Worm (Caenorhabditis elegans) whole organism, L3 larva: ENCODE measurements around the gene pals-16.

ENCODE experiments used
- egl-5 ChIP-seq: fragments of 150-350 bp; optimal IDR thresholded peaks from 2 replicates; lab custom pipeline; 2017; ENCODE audit warnings: missing biosample characterization, missing genetic modification reagents, missing genetic modification characterization, inconsistent platforms
- mdl-1 ChIP-seq: fragments of 150-350 bp; optimal IDR thresholded peaks from 2 replicates; lab custom pipeline; 2014; ENCODE audit warnings: missing biosample characterization, missing genetic modification characterization
- nhr-77 ChIP-seq: fragments of 150-350 bp; optimal IDR thresholded peaks from 2 replicates; lab custom pipeline; 2014; ENCODE audit warnings: missing biosample characterization, missing genetic modification characterization
- pqm-1 ChIP-seq: fragments of 150-350 bp; optimal IDR thresholded peaks from 2 replicates; lab custom pipeline; 2017; ENCODE audit warnings: missing biosample characterization, missing genetic modification characterization, inconsistent platforms
- snpc-4 ChIP-seq: fragments of 150-350 bp; optimal IDR thresholded peaks from 2 replicates; lab custom pipeline; 2014; ENCODE audit warnings: missing biosample characterization, missing genetic modification characterization
- unc-39 ChIP-seq: sonication (generic microtip); optimal IDR thresholded peaks from 4 replicates; lab custom pipeline; 2017; ENCODE audit warnings: missing biosample characterization, missing genetic modification characterization
- unc-62 ChIP-seq: fragments of 150-350 bp; sonication (generic microtip); optimal IDR thresholded peaks from 4 replicates; lab custom pipeline; 2014; ENCODE audit warnings: missing biosample characterization, missing genetic modification reagents, missing genetic modification characterization

DNA sequence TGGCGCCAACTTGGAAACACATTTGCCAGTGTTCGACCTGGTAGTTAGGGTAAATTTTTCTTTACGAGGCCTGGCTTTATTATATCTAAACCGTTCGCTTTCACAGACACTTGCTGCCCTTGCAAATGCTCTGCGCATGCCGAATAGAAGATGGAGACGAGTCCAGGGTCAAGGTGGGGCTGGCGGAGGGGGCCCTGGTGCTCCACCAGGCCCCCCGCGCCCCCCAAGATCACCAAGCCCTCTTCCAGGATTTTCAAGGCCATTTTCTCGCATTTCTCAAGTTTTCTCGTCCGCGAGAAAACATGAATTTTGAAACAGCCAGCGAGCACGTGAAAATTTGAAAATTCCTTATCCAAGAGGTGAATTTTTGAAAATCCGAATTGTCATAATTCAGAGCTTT, 39.8 kb downstream of the pals-16 start:
- TF ChIP-seq nhr-77 (tag; lab: Kevin White, UChicago) (no peak), unc-39 (tag; lab: Kevin White, UChicago) (no peak), egl-5 (no peak), unc-62 (no peak), mdl-1 (tag; lab: Kevin White, UChicago) (no peak), snpc-4 (no peak), pqm-1 (tag; lab: Kevin White, UChicago) (no peak)
